Worm (Caenorhabditis elegans) whole organism, L4 larva: ENCODE results near the gene inso-1.

ENCODE experiments used
- D1046.2 ChIP-seq: fragments of 200-800 bp; sonication (Bioruptor generic); IDR thresholded peaks from 2 replicates; pipeline ENCODE4 v1.3.6; 2022; ENCODE audit warnings: missing genetic modification characterization, missing compliant biosample characterization
- F10B5.3 ChIP-seq: sonication (generic microtip); optimal IDR thresholded peaks from 2 replicates; lab custom pipeline; 2016; ENCODE audit warnings: mild to moderate bottlenecking, missing genetic modification characterization, missing compliant biosample characterization
- F26F4.8 ChIP-seq: fragments of 200-800 bp; sonication (Bioruptor generic); conservative IDR thresholded peaks from 2 replicates; pipeline ENCODE4 v1.3.6; 2022; ENCODE audit warnings: missing genetic modification characterization, missing compliant biosample characterization
- F49E8.2 ChIP-seq: sonication (generic microtip); optimal IDR thresholded peaks from 2 replicates; lab custom pipeline; 2016; ENCODE audit warnings: missing compliant biosample characterization, mild to moderate bottlenecking, missing genetic modification characterization, borderline replicate concordance
- R02D3.7 ChIP-seq: fragments of 150-350 bp; sonication (generic microtip); optimal IDR thresholded peaks from 3 replicates; lab custom pipeline; 2014; ENCODE audit warnings: missing biosample characterization, missing genetic modification characterization
- T20F7.1 ChIP-seq: fragments of 200-800 bp; sonication (Bioruptor generic); optimal IDR thresholded peaks from 2 replicates; lab custom pipeline; 2018; ENCODE audit warnings: mild to moderate bottlenecking, missing genetic modification characterization, missing compliant biosample characterization
- Y105C5A.15 ChIP-seq: fragments of 200-800 bp; sonication (Bioruptor generic); IDR thresholded peaks from 2 replicates; pipeline ENCODE4 v1.3.6; 2022; ENCODE audit warnings: missing genetic modification characterization, missing compliant biosample characterization
- aha-1 ChIP-seq: fragments of 150-350 bp; peaks from one replicate; lab custom pipeline; 2014; ENCODE audit warnings: missing biosample characterization, missing genetic modification characterization
- ama-1 ChIP-seq: fragments of 150-350 bp; optimal IDR thresholded peaks from 2 replicates; lab custom pipeline; 2014; ENCODE audit warnings: inconsistent platforms, mixed read lengths
- arid-1 ChIP-seq: fragments of 200-800 bp; sonication (Bioruptor generic); conservative IDR thresholded peaks from 2 replicates; pipeline ENCODE4 v1.3.6; 2022; ENCODE audit warnings: missing genetic modification reagents, missing genetic modification characterization, missing compliant biosample characterization
- attf-4 ChIP-seq: sonication (generic microtip); optimal IDR thresholded peaks from 3 replicates; lab custom pipeline; 2017; ENCODE audit warnings: missing biosample characterization, missing genetic modification characterization
- ceh-28 ChIP-seq: fragments of 150-350 bp; optimal IDR thresholded peaks from 2 replicates; lab custom pipeline; 2014; ENCODE audit warnings: missing biosample characterization, missing genetic modification reagents, missing genetic modification characterization
- ceh-32 ChIP-seq: sonication (generic microtip); optimal IDR thresholded peaks from 2 replicates; lab custom pipeline; 2016; ENCODE audit warnings: mild to moderate bottlenecking, missing genetic modification characterization, missing compliant biosample characterization; ENCODE audit not compliant: poor library complexity
- ceh-62 ChIP-seq: sonication (generic microtip); optimal IDR thresholded peaks from 2 replicates; lab custom pipeline; 2017; ENCODE audit warnings: missing biosample characterization, missing genetic modification characterization
- cey-2 ChIP-seq: sonication (generic microtip); optimal IDR thresholded peaks from 3 replicates; lab custom pipeline; 2017; ENCODE audit warnings: missing genetic modification characterization, mild to moderate bottlenecking, missing compliant biosample characterization, antibody characterized with exemption, borderline replicate concordance; ENCODE audit not compliant: insufficient read depth
- daf-16 ChIP-seq, 3 experiments: sonication (generic microtip); optimal IDR thresholded peaks; 2 replicates each; lab custom pipeline; 2016 to 2017; ENCODE audit warnings: missing genetic modification characterization in 3 of 3, missing genetic modification reagents in 3 of 3, mild to moderate bottlenecking in 2 of 3, missing compliant biosample characterization in 2 of 3, missing biosample characterization in 1 of 3, moderate library complexity in 1 of 3
- dmd-6 ChIP-seq: fragments of 200-800 bp; sonication (Bioruptor generic); IDR thresholded peaks from 2 replicates; pipeline ENCODE4 v1.3.6; 2022; ENCODE audit warnings: missing genetic modification reagents, missing genetic modification characterization, missing compliant biosample characterization
- dmd-9 ChIP-seq: fragments of 200-800 bp; sonication (Bioruptor generic); IDR thresholded peaks from 2 replicates; pipeline ENCODE4 v1.3.6; 2022; ENCODE audit warnings: missing genetic modification reagents, missing genetic modification characterization, missing compliant biosample characterization
- dpl-1 ChIP-seq: fragments of 150-350 bp; optimal IDR thresholded peaks from 2 replicates; lab custom pipeline; 2014; ENCODE audit warnings: missing biosample characterization, missing genetic modification reagents, missing genetic modification characterization
- dve-1 ChIP-seq: sonication (generic microtip); optimal IDR thresholded peaks from 2 replicates; lab custom pipeline; 2017; ENCODE audit warnings: antibody characterized with exemption, mild to moderate bottlenecking, missing genetic modification characterization, missing compliant biosample characterization; ENCODE audit not compliant: insufficient read depth
- gei-8 ChIP-seq: fragments of 200-800 bp; sonication (Bioruptor generic); optimal IDR thresholded peaks from 2 replicates; lab custom pipeline; 2018; ENCODE audit warnings: mild to moderate bottlenecking, missing genetic modification characterization, missing compliant biosample characterization
- hlh-30 ChIP-seq: sonication (generic microtip); optimal IDR thresholded peaks from 2 replicates; lab custom pipeline; 2017; ENCODE audit warnings: antibody characterized with exemption, mild to moderate bottlenecking, missing genetic modification characterization, missing compliant biosample characterization; ENCODE audit not compliant: insufficient read depth
- jun-1 ChIP-seq: fragments of 150-350 bp; optimal IDR thresholded peaks from 2 replicates; lab custom pipeline; 2014; ENCODE audit warnings: missing biosample characterization, missing genetic modification reagents, missing genetic modification characterization
- lin-1 ChIP-seq: fragments of 200-800 bp; sonication (Bioruptor generic); IDR thresholded peaks from 2 replicates; pipeline ENCODE4 v1.3.6; 2022; ENCODE audit warnings: missing genetic modification reagents, missing genetic modification characterization, missing compliant biosample characterization
- lin-15B ChIP-seq: fragments of 150-350 bp; sonication (generic microtip); optimal IDR thresholded peaks from 3 replicates; lab custom pipeline; 2014; ENCODE audit warnings: missing biosample characterization, missing genetic modification characterization
- lin-38 ChIP-seq: fragments of 200-800 bp; sonication (Bioruptor generic); IDR thresholded peaks from 2 replicates; pipeline ENCODE4 v1.3.6; 2022; ENCODE audit warnings: missing genetic modification reagents, missing genetic modification characterization, missing compliant biosample characterization
- lin-39 ChIP-seq: fragments of 150-350 bp; optimal IDR thresholded peaks from 2 replicates; lab custom pipeline; 2014; ENCODE audit warnings: missing biosample characterization, missing genetic modification reagents, missing genetic modification characterization
- mdt-29 ChIP-seq: fragments of 200-800 bp; sonication (Bioruptor generic); IDR thresholded peaks from 2 replicates; pipeline ENCODE4 v1.3.6; 2022; ENCODE audit warnings: missing genetic modification reagents, missing genetic modification characterization, missing compliant biosample characterization
- mes-2 ChIP-seq: sonication (generic microtip); optimal IDR thresholded peaks from 2 replicates; lab custom pipeline; 2016; ENCODE audit warnings: missing genotype, mild to moderate bottlenecking, missing genetic modification characterization, missing compliant biosample characterization; ENCODE audit not compliant: poor library complexity, severe bottlenecking
- mxl-2 ChIP-seq: fragments of 200-800 bp; sonication (Bioruptor generic); conservative IDR thresholded peaks from 2 replicates; pipeline ENCODE4 v1.3.6; 2022; ENCODE audit warnings: missing genetic modification reagents, missing genetic modification characterization, missing compliant biosample characterization
- nhr-10 ChIP-seq: fragments of 150-350 bp; optimal IDR thresholded peaks from 2 replicates; lab custom pipeline; 2014; ENCODE audit warnings: missing biosample characterization, missing genetic modification characterization
- nhr-111 ChIP-seq: fragments of 200-800 bp; sonication (Bioruptor generic); optimal IDR thresholded peaks from 2 replicates; lab custom pipeline; 2018; ENCODE audit warnings: mild to moderate bottlenecking, missing genetic modification characterization, missing compliant biosample characterization
- nhr-77 ChIP-seq: fragments of 150-350 bp; optimal IDR thresholded peaks from 2 replicates; lab custom pipeline; 2014; ENCODE audit warnings: missing biosample characterization, missing genetic modification characterization
- pha-4 ChIP-seq, 2 experiments: fragments of 150-350 bp in 1 of 2; fragments of 200-800 bp in 1 of 2; sonication (Bioruptor generic) in 1 of 2; IDR thresholded peaks in 1 of 2; optimal IDR thresholded peaks in 1 of 2; 2 replicates each; pipeline versions ENCODE4 v1.3.6 to Lab custom; 2014 to 2022; ENCODE audit warnings: missing genetic modification characterization in 2 of 2, missing genetic modification reagents in 2 of 2, missing biosample characterization in 1 of 2, missing compliant biosample characterization in 1 of 2
- php-3 ChIP-seq: fragments of 200-800 bp; sonication (Bioruptor generic); IDR thresholded peaks from 2 replicates; pipeline ENCODE4 v1.3.6; 2022; ENCODE audit warnings: missing genetic modification reagents, missing genetic modification characterization, missing compliant biosample characterization
- pqm-1 ChIP-seq: sonication (generic microtip); optimal IDR thresholded peaks from 2 replicates; lab custom pipeline; 2017; ENCODE audit warnings: missing biosample characterization, missing genetic modification characterization
- saeg-2 ChIP-seq: fragments of 200-800 bp; sonication (Bioruptor generic); IDR thresholded peaks from 2 replicates; pipeline ENCODE4 v1.3.6; 2022; ENCODE audit warnings: missing genetic modification reagents, missing genetic modification characterization, missing compliant biosample characterization
- snpc-1.2 ChIP-seq: fragments of 200-800 bp; sonication (Bioruptor generic); IDR thresholded peaks from 2 replicates; pipeline ENCODE4 v1.3.6; 2022; ENCODE audit warnings: missing genetic modification reagents, missing genetic modification characterization, missing compliant biosample characterization
- unc-39 ChIP-seq: sonication (generic microtip); optimal IDR thresholded peaks from 2 replicates; lab custom pipeline; 2017; ENCODE audit warnings: missing biosample characterization, missing genetic modification characterization
- vab-7 ChIP-seq: fragments of 200-800 bp; sonication (Bioruptor generic); IDR thresholded peaks from 2 replicates; pipeline ENCODE4 v1.3.6; 2022; ENCODE audit warnings: missing genetic modification reagents, missing genetic modification characterization, missing compliant biosample characterization
- zag-1 ChIP-seq: fragments of 150-350 bp; optimal IDR thresholded peaks from 2 replicates; lab custom pipeline; 2014; ENCODE audit warnings: missing biosample characterization, missing genetic modification characterization
- zfp-2 ChIP-seq: sonication (generic microtip); optimal IDR thresholded peaks from 2 replicates; lab custom pipeline; 2016; ENCODE audit warnings: mild to moderate bottlenecking, missing genetic modification characterization, missing compliant biosample characterization
- zfp-3 ChIP-seq: fragments of 200-800 bp; sonication (Bioruptor generic); conservative IDR thresholded peaks from 2 replicates; pipeline ENCODE4 v1.3.6; 2022; ENCODE audit warnings: missing genetic modification reagents, missing genetic modification characterization, missing compliant biosample characterization
- zip-11 ChIP-seq: fragments of 200-800 bp; sonication (Bioruptor generic); IDR thresholded peaks from 2 replicates; pipeline ENCODE4 v1.3.6; 2022; ENCODE audit warnings: missing genetic modification characterization, missing compliant biosample characterization
- ztf-11 ChIP-seq: fragments of 150-350 bp; optimal IDR thresholded peaks from 2 replicates; lab custom pipeline; 2014; ENCODE audit warnings: missing biosample characterization, missing genetic modification characterization

The inso-1 gene

ce11 chrX:1319708-1320107 lies 19.8 kb downstream of the inso-1 start (continued):
- peak; percentile 25 for TF ChIP-seq pqm-1 (tag; lab: Kevin White, UChicago)
- TF ChIP-seq vab-7 (GFP tag; lab: Robert Waterston, UW): 0 out of 2 replicates have a peak, but pooled peaks have one; percentile 35
- no peak for TF ChIP-seq jun-1
- TF ChIP-seq nhr-111 (GFP tag; lab: Kevin White, UChicago): no peak
- peak; percentile 80 for TF ChIP-seq php-3 (GFP tag; lab: Robert Waterston, UW)
- no peak for TF ChIP-seq attf-4
- TF ChIP-seq, all 104 proteins: peak for 40

ce11 chrX:1321044-1321443 lies 21.1 kb downstream of the inso-1 start, which contains the start of gene pdk-1:
Gene pdk-1 (plus strand): TSS chrX:1321344.
- TF ChIP-seq Y105C5A.15 (GFP tag; lab: Robert Waterston, UW): no peak
- TF ChIP-seq lin-15B: no peak
- TF ChIP-seq zfp-2 (tag; lab: Kevin White, UChicago): no peak
- TF ChIP-seq vab-7 (GFP tag; lab: Robert Waterston, UW): no peak
- no peak for TF ChIP-seq ceh-32 (tag; lab: Kevin White, UChicago)
- TF ChIP-seq zip-11 (GFP tag; lab: Robert Waterston, UW): no peak
- no peak for TF ChIP-seq jun-1
- no peak for TF ChIP-seq unc-39 (tag; lab: Kevin White, UChicago)
- no peak for TF ChIP-seq aha-1 (tag; lab: Kevin White, UChicago)
- no peak for TF ChIP-seq ceh-62 (tag; lab: Kevin White, UChicago)
- no peak for TF ChIP-seq nhr-10 (tag; lab: Kevin White, UChicago)
- TF ChIP-seq pqm-1 (tag; lab: Kevin White, UChicago): no peak
- TF ChIP-seq mdt-29: no peak
- no peak for TF ChIP-seq gei-8 (GFP tag; lab: Kevin White, UChicago)
- no peak for TF ChIP-seq mes-2 (tag; lab: Kevin White, UChicago)
- no peak for TF ChIP-seq D1046.2 (GFP tag; lab: Robert Waterston, UW)

- TF ChIP-seq dmd-9 (GFP tag; lab: Robert Waterston, UW): 0 out of 2 replicates have a peak, but pooled peaks have one; percentile 46
- TF ChIP-seq zip-11 (GFP tag; lab: Robert Waterston, UW): no peak
- TF ChIP-seq F49E8.2 (tag; lab: Kevin White, UChicago): no peak
- no peak for TF ChIP-seq snpc-1.2 (GFP tag; lab: Robert Waterston, UW)
- TF ChIP-seq T20F7.1: peak; percentile 71
- TF ChIP-seq dve-1 (tag; lab: Kevin White, UChicago): peak; percentile 67
- TF ChIP-seq nhr-77 (tag; lab: Kevin White, UChicago): peak; percentile 93
- no peak for TF ChIP-seq ceh-62 (tag; lab: Kevin White, UChicago)
- no peak for TF ChIP-seq F26F4.8 (GFP tag; lab: Robert Waterston, UW)
- no peak for TF ChIP-seq saeg-2
- no peak for TF ChIP-seq zag-1 (tag; lab: Kevin White, UChicago)
- no peak for TF ChIP-seq lin-39 (tag; lab: Kevin White, UChicago)
- TF ChIP-seq ceh-28 (tag; lab: Kevin White, UChicago): no peak
- peak; percentile 69 for TF ChIP-seq dmd-6 (GFP tag; lab: Robert Waterston, UW)
- TF ChIP-seq cey-2: no peak
- peak; percentile 33 for TF ChIP-seq dpl-1
- no peak for TF ChIP-seq ama-1
- TF ChIP-seq attf-4: no peak
- TF ChIP-seq hlh-30 (tag; lab: Kevin White, UChicago): peak; percentile 69
- TF ChIP-seq daf-16 (GFP tag; optimal IDR thresholded peaks at IDR 0.05; lab: Kevin White, UChicago): peak in 1 of 2 experiments; percentile 14
- TF ChIP-seq daf-16 (tag; optimal IDR thresholded peaks at IDR 0.05; lab: Kevin White, UChicago): peak; percentile 62
- TF ChIP-seq R02D3.7: no peak
- no peak; the same call in 1 of the 2 replicates for TF ChIP-seq lin-38 (GFP tag; lab: Robert Waterston, UW)
- no peak for TF ChIP-seq zfp-3
- peak; percentile 46; the same call in 1 of the 2 replicates for TF ChIP-seq php-3 (GFP tag; lab: Robert Waterston, UW)
- 0 out of 2 replicates have a peak, but pooled peaks have one; percentile 24 for TF ChIP-seq mxl-2
- TF ChIP-seq ztf-11 (tag; lab: Kevin White, UChicago): no peak
- peak; percentile 62; the same call in 1 of the 2 replicates for TF ChIP-seq pha-4 (GFP tag; IDR thresholded peaks at IDR 0.05; lab: Robert Waterston, UW)
- no peak for TF ChIP-seq pha-4 (tag; optimal IDR thresholded peaks at IDR 0.05; lab: Kevin White, UChicago)
- TF ChIP-seq arid-1 (GFP tag; lab: Robert Waterston, UW): no peak
- TF ChIP-seq F10B5.3: peak; percentile 15
- TF ChIP-seq lin-1 (GFP tag; lab: Robert Waterston, UW): no peak
These were observed 23.0 kb downstream of the inso-1 start for ce11 chrX:1322997-1323396.
